Worm (Caenorhabditis elegans) whole organism, late embryonic: ENCODE measurements around the gene str-229.

Experiments used
- K09A11.1 ChIP-seq: sonication (generic microtip); optimal IDR thresholded peaks from 2 replicates; lab custom pipeline; 2017; ENCODE audit warnings: antibody characterized with exemption, mild to moderate bottlenecking, missing genetic modification characterization, missing compliant biosample characterization; ENCODE audit not compliant: insufficient read depth
- T23F11.4 ChIP-seq: fragments of 200-800 bp; sonication (Bioruptor generic); optimal IDR thresholded peaks from 2 replicates; lab custom pipeline; 2018; ENCODE audit warnings: mild to moderate bottlenecking, missing genetic modification characterization, missing compliant biosample characterization
- Y22D7AL.16 ChIP-seq: sonication (generic microtip); optimal IDR thresholded peaks from 2 replicates; lab custom pipeline; 2016; ENCODE audit warnings: missing genetic modification characterization, missing compliant biosample characterization
- ahr-1 ChIP-seq: sonication (generic microtip); optimal IDR thresholded peaks from 2 replicates; lab custom pipeline; 2016; ENCODE audit warnings: missing genetic modification characterization, missing compliant biosample characterization
- ceh-14 ChIP-seq: sonication (generic microtip); optimal IDR thresholded peaks from 2 replicates; lab custom pipeline; 2016; ENCODE audit warnings: missing genotype, missing genetic modification characterization, missing compliant biosample characterization
- ceh-19 ChIP-seq: fragments of 200-800 bp; sonication (Bioruptor generic); optimal IDR thresholded peaks from 2 replicates; lab custom pipeline; 2018; ENCODE audit warnings: mild to moderate bottlenecking, missing genetic modification characterization, missing compliant biosample characterization
- ceh-22 ChIP-seq: sonication (generic microtip); optimal IDR thresholded peaks from 2 replicates; lab custom pipeline; 2017; ENCODE audit warnings: missing biosample characterization, missing genetic modification characterization
- ceh-48 ChIP-seq: sonication (generic microtip); optimal IDR thresholded peaks from 2 replicates; lab custom pipeline; 2016; ENCODE audit warnings: missing genetic modification characterization, inconsistent platforms, missing compliant biosample characterization
- ceh-6 ChIP-seq: fragments of 200-800 bp; sonication (Bioruptor generic); optimal IDR thresholded peaks from 2 replicates; lab custom pipeline; 2018; ENCODE audit warnings: mild to moderate bottlenecking, missing genetic modification characterization, missing compliant biosample characterization
- ceh-9 ChIP-seq: sonication (generic microtip); optimal IDR thresholded peaks from 2 replicates; lab custom pipeline; 2016; ENCODE audit warnings: mild to moderate bottlenecking, missing genetic modification characterization, inconsistent platforms, missing compliant biosample characterization
- che-1 ChIP-seq: sonication (generic microtip); optimal IDR thresholded peaks from 2 replicates; lab custom pipeline; 2016; ENCODE audit warnings: mild to moderate bottlenecking, missing genetic modification characterization, missing compliant biosample characterization
- dve-1 ChIP-seq: sonication (generic microtip); optimal IDR thresholded peaks from 2 replicates; lab custom pipeline; 2017; ENCODE audit warnings: antibody characterized with exemption, mild to moderate bottlenecking, missing genetic modification characterization, missing compliant biosample characterization
- elt-2 ChIP-seq: sonication (generic microtip); optimal IDR thresholded peaks from 2 replicates; lab custom pipeline; 2016; ENCODE audit warnings: missing genetic modification reagents, missing genetic modification characterization, missing compliant biosample characterization
- eyg-1 ChIP-seq: sonication (generic microtip); optimal IDR thresholded peaks from 2 replicates; lab custom pipeline; 2016; ENCODE audit warnings: missing genotype, missing genetic modification characterization, missing compliant biosample characterization
- fax-1 ChIP-seq: sonication (generic microtip); optimal IDR thresholded peaks from 2 replicates; lab custom pipeline; 2016; ENCODE audit warnings: missing genotype, missing genetic modification characterization, missing compliant biosample characterization
- fkh-10 ChIP-seq: fragments of 150-350 bp; optimal IDR thresholded peaks from 2 replicates; lab custom pipeline; 2014; ENCODE audit warnings: missing biosample characterization, missing genetic modification reagents, missing genetic modification characterization
- fkh-6 ChIP-seq: sonication (generic microtip); optimal IDR thresholded peaks from 2 replicates; lab custom pipeline; 2016; ENCODE audit warnings: missing genetic modification characterization, missing compliant biosample characterization
- gmeb-2 ChIP-seq: sonication (generic microtip); optimal IDR thresholded peaks from 2 replicates; lab custom pipeline; 2016; ENCODE audit warnings: missing genetic modification characterization, inconsistent platforms, missing compliant biosample characterization
- hlh-30 ChIP-seq: sonication (generic microtip); optimal IDR thresholded peaks from 2 replicates; lab custom pipeline; 2017; ENCODE audit warnings: antibody characterized with exemption, missing genetic modification characterization, missing compliant biosample characterization; ENCODE audit not compliant: insufficient read depth
- hlh-6 ChIP-seq: sonication (generic microtip); optimal IDR thresholded peaks from 2 replicates; lab custom pipeline; 2016; ENCODE audit warnings: missing genotype, missing genetic modification characterization, missing compliant biosample characterization
- hlh-8 ChIP-seq: sonication (generic microtip); optimal IDR thresholded peaks from 2 replicates; lab custom pipeline; 2016; ENCODE audit warnings: missing genotype, missing genetic modification characterization, missing compliant biosample characterization
- lim-6 ChIP-seq: sonication (generic microtip); optimal IDR thresholded peaks from 2 replicates; lab custom pipeline; 2016; ENCODE audit warnings: missing genetic modification characterization, missing compliant biosample characterization
- lin-11 ChIP-seq: fragments of 200-800 bp; sonication (Bioruptor generic); optimal IDR thresholded peaks from 2 replicates; lab custom pipeline; 2018; ENCODE audit warnings: mild to moderate bottlenecking, missing genetic modification characterization, missing compliant biosample characterization
- mec-3 ChIP-seq: sonication (generic microtip); optimal IDR thresholded peaks from 2 replicates; lab custom pipeline; 2016; ENCODE audit warnings: borderline replicate concordance, missing genetic modification characterization, missing compliant biosample characterization
- nhr-232 ChIP-seq: sonication (generic microtip); optimal IDR thresholded peaks from 2 replicates; lab custom pipeline; 2016; ENCODE audit warnings: missing genetic modification characterization, missing compliant biosample characterization
- npax-4 ChIP-seq: sonication (generic microtip); optimal IDR thresholded peaks from 2 replicates; lab custom pipeline; 2016; ENCODE audit warnings: missing genetic modification characterization, missing compliant biosample characterization
- odd-2 ChIP-seq: sonication (generic microtip); optimal IDR thresholded peaks from 2 replicates; lab custom pipeline; 2017; ENCODE audit warnings: antibody characterized with exemption, mild to moderate bottlenecking, missing genetic modification characterization, missing compliant biosample characterization
- pax-1 ChIP-seq: fragments of 150-350 bp; optimal IDR thresholded peaks from 2 replicates; lab custom pipeline; 2014; ENCODE audit warnings: missing biosample characterization, missing genetic modification characterization
- pha-2 ChIP-seq: sonication (generic microtip); optimal IDR thresholded peaks from 2 replicates; lab custom pipeline; 2017; ENCODE audit warnings: mild to moderate bottlenecking, missing genetic modification characterization, missing compliant biosample characterization
- pha-4 ChIP-seq: fragments of 150-350 bp; optimal IDR thresholded peaks from 2 replicates; lab custom pipeline; 2018; ENCODE audit warnings: missing biosample characterization, missing genetic modification reagents, missing genetic modification characterization
- pqm-1 ChIP-seq: sonication (generic microtip); optimal IDR thresholded peaks from 2 replicates; lab custom pipeline; 2016; ENCODE audit warnings: missing genetic modification characterization, missing compliant biosample characterization
- ref-2 ChIP-seq: sonication (generic microtip); optimal IDR thresholded peaks from 2 replicates; lab custom pipeline; 2016; ENCODE audit warnings: missing genetic modification characterization, missing compliant biosample characterization
- sdc-2 ChIP-seq: sonication (generic microtip); optimal IDR thresholded peaks from 2 replicates; lab custom pipeline; 2016; ENCODE audit warnings: missing genotype, missing genetic modification characterization, missing compliant biosample characterization
- sox-4 ChIP-seq: sonication (generic microtip); optimal IDR thresholded peaks from 2 replicates; lab custom pipeline; 2017; ENCODE audit warnings: mild to moderate bottlenecking, missing genetic modification characterization, inconsistent platforms, missing compliant biosample characterization
- syd-9 ChIP-seq: sonication (generic microtip); optimal IDR thresholded peaks from 2 replicates; lab custom pipeline; 2016; ENCODE audit warnings: mild to moderate bottlenecking, missing genetic modification characterization, moderate library complexity, missing compliant biosample characterization
- tbx-2 ChIP-seq: sonication (generic microtip); optimal IDR thresholded peaks from 2 replicates; lab custom pipeline; 2016; ENCODE audit warnings: missing genetic modification characterization, missing compliant biosample characterization
- tbx-7 ChIP-seq: sonication (generic microtip); optimal IDR thresholded peaks from 2 replicates; lab custom pipeline; 2016; ENCODE audit warnings: missing genotype, missing genetic modification characterization, missing compliant biosample characterization
- unc-3 ChIP-seq, 2 experiments: fragments of 200-800 bp in 1 of 2; sonication (Bioruptor generic) in 1 of 2; sonication (generic microtip) in 1 of 2; conservative IDR thresholded peaks in 1 of 2; optimal IDR thresholded peaks in 1 of 2; 2 replicates each; pipeline versions ENCODE4 v1.3.6 to Lab custom; 2016 to 2022; ENCODE audit warnings: missing compliant biosample characterization in 2 of 2, missing genetic modification characterization in 2 of 2, missing genetic modification reagents in 1 of 2
- unc-42 ChIP-seq: sonication (generic microtip); optimal IDR thresholded peaks from 2 replicates; lab custom pipeline; 2016; ENCODE audit warnings: missing genotype, missing genetic modification characterization, missing compliant biosample characterization
- unc-55 ChIP-seq: sonication (generic microtip); optimal IDR thresholded peaks from 2 replicates; lab custom pipeline; 2017; ENCODE audit warnings: missing biosample characterization, missing genetic modification reagents, missing genetic modification characterization
- zip-5 ChIP-seq: sonication (generic microtip); optimal IDR thresholded peaks from 2 replicates; lab custom pipeline; 2016; ENCODE audit warnings: missing genetic modification characterization, missing compliant biosample characterization
- ztf-16 ChIP-seq: sonication (generic microtip); optimal IDR thresholded peaks from 2 replicates; lab custom pipeline; 2017; ENCODE audit warnings: missing genetic modification characterization, missing compliant biosample characterization

The str-229 gene

DNA sequence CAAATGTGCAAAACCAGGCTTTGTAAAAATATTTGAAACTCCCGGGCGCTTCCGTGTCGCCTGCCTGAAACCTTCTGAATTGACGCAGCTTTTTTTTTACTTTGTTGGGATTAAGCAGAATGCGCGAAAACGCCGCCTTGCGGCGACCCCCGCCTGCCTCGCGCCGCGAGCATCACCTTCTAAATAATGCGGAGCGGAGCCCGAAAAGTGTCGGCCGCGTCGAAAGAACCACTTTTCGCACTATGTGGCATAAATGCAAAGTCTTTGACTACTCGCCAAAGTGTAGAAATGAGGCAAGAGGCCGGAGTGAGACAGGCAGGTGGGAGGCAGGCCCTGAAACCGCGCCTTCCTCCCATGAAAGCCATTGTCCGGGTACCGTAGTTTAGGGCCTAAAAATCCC lies 10.8 kb upstream of the str-229 start:
- TF ChIP-seq ceh-9 (tag; lab: Kevin White, UChicago): no peak
- no peak for TF ChIP-seq unc-3 (GFP tag; conservative IDR thresholded peaks at IDR 0.05; lab: Robert Waterston, UW)
- TF ChIP-seq unc-3 (tag; optimal IDR thresholded peaks at IDR 0.05; lab: Kevin White, UChicago): no peak
- TF ChIP-seq Y22D7AL.16 (tag; lab: Kevin White, UChicago): no peak
- no peak for TF ChIP-seq ceh-19 (GFP tag; lab: Kevin White, UChicago)
- TF ChIP-seq tbx-7 (tag; lab: Kevin White, UChicago): no peak
- TF ChIP-seq, all 69 proteins: peak for 0

DNA sequence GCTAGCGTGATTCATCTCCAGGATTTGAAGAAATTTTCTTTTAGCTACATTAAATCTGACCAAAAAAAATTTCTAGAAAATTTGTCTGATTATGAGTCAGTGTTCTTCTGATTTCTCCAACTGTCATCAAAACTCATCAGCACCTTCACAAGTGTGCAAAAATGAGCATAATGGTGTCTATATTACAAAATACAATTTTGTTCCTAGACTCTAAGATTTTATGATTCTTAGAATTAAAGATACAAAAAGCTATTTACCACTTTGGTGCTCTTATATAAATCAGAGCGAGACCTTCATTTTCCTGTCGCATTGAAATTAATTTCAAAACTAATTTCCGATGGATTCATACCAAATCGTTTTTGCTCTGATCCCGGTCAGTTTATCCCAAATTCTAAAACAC lies 10.1 kb upstream of the str-229 start, which contains the start of gene srx-68:
Gene srx-68 (plus strand): TSS at position 301 of the 400 bp plus-strand sequence.
- no peak for TF ChIP-seq che-1 (tag; lab: Kevin White, UChicago)
- TF ChIP-seq tbx-7 (tag; lab: Kevin White, UChicago): no peak
- TF ChIP-seq fkh-6 (tag; lab: Kevin White, UChicago): no peak
- TF ChIP-seq ceh-14 (tag; lab: Kevin White, UChicago): no peak
- no peak for TF ChIP-seq odd-2 (tag; lab: Kevin White, UChicago)
- no peak for TF ChIP-seq Y22D7AL.16 (tag; lab: Kevin White, UChicago)
- TF ChIP-seq ahr-1 (tag; lab: Kevin White, UChicago): no peak
- no peak for TF ChIP-seq lin-11 (tag; lab: Kevin White, UChicago)
- no peak for TF ChIP-seq elt-2
- no peak for TF ChIP-seq unc-42
- TF ChIP-seq fkh-10 (GFP tag; lab: Kevin White, UChicago): no peak

DNA sequence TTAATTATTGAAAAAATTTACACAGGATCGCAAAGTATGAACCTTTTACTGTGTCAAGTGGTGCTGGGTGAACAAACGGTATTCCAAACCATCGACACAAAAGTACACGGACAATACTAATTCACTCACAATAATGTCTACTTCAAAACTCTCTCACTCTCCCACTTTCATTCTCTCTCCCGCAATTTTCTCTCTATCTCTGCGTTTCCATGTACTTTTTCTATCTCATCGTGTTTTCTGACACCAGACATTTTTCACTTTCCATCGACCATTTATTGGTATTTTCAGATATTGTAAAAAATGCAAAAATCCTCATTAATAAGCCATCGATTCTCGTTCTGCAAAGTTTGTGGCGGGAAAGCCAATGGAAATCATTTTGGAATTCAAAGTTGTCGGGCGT lies 3.5 kb upstream of the str-229 start, which contains the start of gene nhr-156:
Gene nhr-156 (plus strand): TSS at position 266 of the 400 bp plus-strand sequence.
- TF ChIP-seq tbx-2 (tag; lab: Kevin White, UChicago) (no peak), T23F11.4 (GFP tag; lab: Kevin White, UChicago) (no peak), ceh-9 (tag; lab: Kevin White, UChicago) (no peak), pax-1 (tag; lab: Kevin White, UChicago) (no peak), syd-9 (tag; lab: Kevin White, UChicago) (no peak), pha-2 (tag; lab: Kevin White, UChicago) (no peak), K09A11.1 (no peak), unc-3 (GFP tag; conservative IDR thresholded peaks at IDR 0.05; lab: Robert Waterston, UW) (no peak), unc-3 (tag; optimal IDR thresholded peaks at IDR 0.05; lab: Kevin White, UChicago) (no peak), odd-2 (tag; lab: Kevin White, UChicago) (no peak)

DNA sequence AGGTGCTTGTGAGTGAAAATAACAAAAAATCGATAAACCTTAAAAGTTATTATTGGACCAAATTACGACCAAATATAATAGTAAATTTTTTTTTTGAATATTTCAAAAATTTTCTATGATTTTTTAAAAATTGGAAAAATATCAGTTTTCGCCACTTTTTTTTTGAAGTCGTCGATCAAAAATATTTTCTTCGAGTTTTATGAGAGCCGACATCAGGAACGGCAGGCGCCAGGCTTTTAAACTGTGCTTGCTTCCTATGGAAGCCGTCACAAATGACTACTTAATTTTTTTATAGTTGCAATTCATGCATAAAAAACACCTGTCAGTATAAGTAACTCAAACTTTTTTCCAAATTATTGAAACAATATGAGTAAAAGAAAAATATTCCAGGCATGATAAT lies 1.1 kb upstream of the str-229 start:
- TF ChIP-seq ref-2 (tag; lab: Kevin White, UChicago) (no peak), lin-11 (tag; lab: Kevin White, UChicago) (no peak), ceh-9 (tag; lab: Kevin White, UChicago) (no peak), unc-42 (no peak), odd-2 (tag; lab: Kevin White, UChicago) (no peak), zip-5 (tag; lab: Kevin White, UChicago) (no peak), Y22D7AL.16 (tag; lab: Kevin White, UChicago) (no peak), unc-55 (GFP tag; lab: Kevin White, UChicago) (no peak), eyg-1 (tag; lab: Kevin White, UChicago) (no peak), npax-4 (tag; lab: Kevin White, UChicago) (no peak), ztf-16 (tag; lab: Kevin White, UChicago) (no peak), hlh-8 (tag; lab: Kevin White, UChicago) (no peak), ceh-6 (no peak), sdc-2 (tag; lab: Kevin White, UChicago) (no peak)

DNA sequence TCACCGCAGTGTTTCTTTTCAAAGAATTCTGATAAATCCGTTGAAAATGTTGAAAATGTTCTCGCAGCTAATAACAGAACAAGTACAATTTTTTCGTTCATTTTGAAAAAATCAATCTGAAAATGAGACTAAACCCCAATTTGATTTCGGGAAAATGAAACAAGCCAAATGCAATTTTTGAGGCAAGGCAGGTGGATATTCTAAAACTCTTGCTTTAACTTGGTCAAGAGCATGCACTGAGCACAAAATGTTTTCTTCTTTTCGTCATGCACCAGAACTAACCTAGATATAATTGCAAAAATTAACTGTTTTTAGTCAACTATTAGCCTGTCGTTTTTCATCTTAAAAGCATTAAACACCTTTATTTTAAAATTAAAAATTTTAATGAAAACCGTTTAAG lies 2.3 kb downstream of the str-229 start, which contains the start of gene irld-22:
Gene irld-22 (minus strand): TSS at position 101 of the 400 bp plus-strand sequence.
- TF ChIP-seq pax-1 (tag; lab: Kevin White, UChicago) (no peak), ceh-48 (tag; lab: Kevin White, UChicago) (no peak), fax-1 (tag; lab: Kevin White, UChicago) (no peak), nhr-232 (no peak), ceh-22 (tag; lab: Kevin White, UChicago) (no peak), mec-3 (tag; lab: Kevin White, UChicago) (no peak), pha-4 (tag; lab: Kevin White, UChicago) (no peak), hlh-30 (tag; lab: Kevin White, UChicago) (no peak), lim-6 (no peak), dve-1 (tag; lab: Kevin White, UChicago) (no peak), sox-4 (tag; lab: Kevin White, UChicago) (no peak), pqm-1 (tag; lab: Kevin White, UChicago) (no peak), gmeb-2 (no peak), T23F11.4 (GFP tag; lab: Kevin White, UChicago) (no peak), unc-42 (no peak), syd-9 (tag; lab: Kevin White, UChicago) (no peak), tbx-2 (tag; lab: Kevin White, UChicago) (no peak), hlh-6 (no peak)
